Fruit fly (Drosophila melanogaster): Measurements from ENCODE around the gene salt.

The salt gene

dm6 chr3R:31709769-31710168 is 44.7 kb downstream of the salt start (continued):
- peak in 1 of 2 experiments; percentile 23 for TF ChIP-seq Hr51 (GFP tag; optimal IDR thresholded peaks at IDR 0.05)
- 0 out of 2 replicates have a peak, but pooled peaks have one; percentile 23 for TF ChIP-seq Ada2b (GFP tag; IDR thresholded peaks at IDR 0.05)
- 0 out of 2 replicates have a peak, but pooled peaks have one; percentile 11 for TF ChIP-seq Ptx1 (GFP tag; IDR thresholded peaks at IDR 0.05)
- TF ChIP-seq Med (GFP tag) = peak; percentile 71
- TF ChIP-seq Jarid2 (GFP tag; optimal IDR thresholded peaks at IDR 0.05) = no peak
- TF ChIP-seq CG2889 (GFP tag; IDR thresholded peaks at IDR 0.05) = no peak
- no peak for TF ChIP-seq tx (GFP tag; optimal IDR thresholded peaks at IDR 0.05)
- peak; percentile 53 for TF ChIP-seq row (GFP tag; IDR thresholded peaks at IDR 0.05)
- TF ChIP-seq CG2678 (tag; optimal IDR thresholded peaks at IDR 0.05) = peak; percentile 21
- TF ChIP-seq D19A (tag; optimal IDR thresholded peaks at IDR 0.05) = peak; percentile 65
- TF ChIP-seq exex (tag; optimal IDR thresholded peaks at IDR 0.05) = no peak
- 0 out of 3 replicates have a peak, but pooled peaks have one; percentile 24 for TF ChIP-seq CG17361 (GFP tag; IDR thresholded peaks at IDR 0.05)
- no peak for TF ChIP-seq Awh (GFP tag; IDR thresholded peaks at IDR 0.05)
- TF ChIP-seq lmd (GFP tag; IDR thresholded peaks at IDR 0.05) = peak; percentile 39; the same call in 1 of the 2 replicates
- TF ChIP-seq CG31441 (GFP tag; IDR thresholded peaks at IDR 0.05) = 0 out of 2 replicates have a peak, but pooled peaks have one; percentile 27
- TF ChIP-seq oc (tag; optimal IDR thresholded peaks at IDR 0.05) = peak; percentile 25
- peak; percentile 69; the same call in 1 of the 3 replicates for TF ChIP-seq sr (GFP tag; IDR thresholded peaks at IDR 0.05)
- peak; percentile 47 for TF ChIP-seq D19B (GFP tag; optimal IDR thresholded peaks at IDR 0.05)
- peak; percentile 63 for TF ChIP-seq sens (GFP tag)
- peak; percentile 37 for TF ChIP-seq dmrt99B (tag; optimal IDR thresholded peaks at IDR 0.05)

dm6 chr3R:31709142-31709541 is 45.4 kb downstream of the salt start:
- TF ChIP-seq CG17802 (tag; optimal IDR thresholded peaks at IDR 0.05) (no peak), H2.0 (GFP tag; IDR thresholded peaks at IDR 0.05) (0 out of 2 replicates have a peak, but pooled peaks have one; percentile 23), Aef1 (GFP tag; IDR thresholded peaks at IDR 0.05) (no peak), Poxn (GFP tag; IDR thresholded peaks at IDR 0.05) (no peak), fru (optimal IDR thresholded peaks at IDR 0.05) (no peak), tin (GFP tag; optimal IDR thresholded peaks at IDR 0.05) (no peak), kay (GFP tag; optimal IDR thresholded peaks at IDR 0.05) (no peak), CG1529 (GFP tag; optimal IDR thresholded peaks at IDR 0.05) (no peak), CG17612 (GFP tag; IDR thresholded peaks at IDR 0.05) (no peak), onecut (GFP tag; IDR thresholded peaks at IDR 0.05) (no peak; the same call in 1 of the 2 replicates), sqz (GFP tag; optimal IDR thresholded peaks at IDR 0.05) (no peak), CG10543 (GFP tag; optimal IDR thresholded peaks at IDR 0.05) (peak; percentile 16), ken (GFP tag; IDR thresholded peaks at IDR 0.05) (no peak), ab (GFP tag; optimal IDR thresholded peaks at IDR 0.05) (no peak), pros (GFP tag; optimal IDR thresholded peaks at IDR 0.05) (no peak), Ada2b (GFP tag; IDR thresholded peaks at IDR 0.05) (peak; percentile 59), bowl (GFP tag; IDR thresholded peaks at IDR 0.05) (no peak), Blimp-1 (GFP tag; optimal IDR thresholded peaks at IDR 0.05) (peak; percentile 37), CG11504 (tag; optimal IDR thresholded peaks at IDR 0.05) (peak; percentile 55), az2 (GFP tag; optimal IDR thresholded peaks at IDR 0.05) (no peak), HLH4C (GFP tag; IDR thresholded peaks at IDR 0.05; ENCODE audit: partially characterized antibody) (no peak), Bteb2 (GFP tag; optimal IDR thresholded peaks at IDR 0.05) (no peak), CG7271 (tag; optimal IDR thresholded peaks at IDR 0.05) (no peak), gce (GFP tag; IDR thresholded peaks at IDR 0.05) (peak; percentile 42; the same call in 2 of the 3 replicates), fd96Cb (tag; optimal IDR thresholded peaks at IDR 0.05) (peak; percentile 9), CG3163 (GFP tag; optimal IDR thresholded peaks at IDR 0.05) (no peak), ase (GFP tag; IDR thresholded peaks at IDR 0.05) (peak; percentile 34; the same call in 1 of the 3 replicates), eve (GFP tag; optimal IDR thresholded peaks at IDR 0.05) (no peak), NfI (GFP tag; optimal IDR thresholded peaks at IDR 0.05) (no peak), MTF-1 (GFP tag; optimal IDR thresholded peaks at IDR 0.05; ENCODE audit: borderline replicate concordance) (no peak), CG3726 (GFP tag; IDR thresholded peaks at IDR 0.05) (0 out of 3 replicates have a peak, but pooled peaks have one; percentile 41), CG11456 (GFP tag; IDR thresholded peaks at IDR 0.05) (no peak)

Measured in whole organism, embryonic.